Fruit fly (Drosophila melanogaster) Kc167 (cell line): Measurements from ENCODE around the gene Lamtor3.

ENCODE experiments used
- Sin3A ChIP-seq: fragments of >200 bp; optimal IDR thresholded peaks from 2 replicates; lab custom pipeline; 2018; ENCODE audit warnings: missing external identifiers
- h ChIP-seq: fragments of >200 bp; optimal IDR thresholded peaks from 3 replicates; lab custom pipeline; 2018; ENCODE audit warnings: missing external identifiers
- ttk ChIP-seq: sonication (Bioruptor generic); optimal IDR thresholded peaks from 2 replicates; lab custom pipeline; 2017; ENCODE audit warnings: missing external identifiers

DNA sequence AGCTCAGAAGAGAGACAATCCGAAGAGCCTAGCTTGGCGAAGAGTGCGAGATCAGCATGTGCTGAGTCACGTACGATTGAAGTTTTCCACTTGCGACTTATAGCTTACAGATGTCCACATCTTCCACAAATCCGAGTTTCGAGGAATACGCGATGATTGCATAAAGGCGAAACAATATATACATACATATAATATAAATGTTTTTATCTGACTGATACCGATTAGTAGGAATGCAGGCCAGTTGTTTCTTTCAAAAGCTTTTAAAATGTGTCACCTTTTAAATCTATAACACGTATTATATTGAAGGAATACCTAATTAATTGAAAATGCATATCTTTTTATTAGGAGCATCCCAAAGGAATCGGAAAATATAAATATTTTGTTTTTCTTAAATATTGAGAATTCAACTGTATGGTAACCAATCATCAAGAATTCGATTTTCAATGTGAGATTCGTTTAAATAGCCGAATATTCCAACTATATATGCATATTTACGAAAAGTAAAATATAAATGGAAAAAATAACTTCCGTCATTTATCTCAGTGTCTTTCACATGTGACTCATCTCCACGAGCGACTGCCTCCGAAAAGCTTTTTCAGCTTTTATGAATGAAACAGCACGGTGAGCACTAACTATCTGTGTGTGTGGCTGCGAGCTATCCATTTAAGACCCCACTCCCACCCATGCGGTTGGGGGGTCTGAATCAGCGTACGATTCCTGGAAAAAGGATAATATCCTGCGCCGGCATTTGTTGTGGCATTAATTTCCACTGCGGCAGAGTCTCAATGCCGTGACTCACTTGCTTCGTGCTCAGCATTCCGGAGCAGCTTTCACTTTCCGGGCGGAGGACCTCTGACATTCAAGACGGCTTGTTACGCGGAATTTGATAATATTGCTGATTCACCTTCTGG lies 30.3 kb upstream of the Lamtor3 start:
- TF ChIP-seq ttk (no peak), h (no peak), Sin3A (lab: Kevin White, UChicago) (no peak)
